Worm (Caenorhabditis elegans) whole organism, L4/young adult: ENCODE results near the gene sri-10.

ENCODE experiments used
- W03F9.2 ChIP-seq: fragments of 150-350 bp; optimal IDR thresholded peaks from 2 replicates; lab custom pipeline; 2014; ENCODE audit warnings: missing biosample characterization, missing genetic modification characterization
- dao-5 ChIP-seq: sonication (generic microtip); optimal IDR thresholded peaks from 2 replicates; lab custom pipeline; 2016; ENCODE audit warnings: missing genotype, missing genetic modification characterization, moderate library complexity, missing compliant biosample characterization
- him-1 ChIP-seq: sonication (generic microtip); optimal IDR thresholded peaks from 2 replicates; lab custom pipeline; 2016; ENCODE audit warnings: missing genotype, missing genetic modification reagents, missing genetic modification characterization, missing compliant biosample characterization

DNA sequence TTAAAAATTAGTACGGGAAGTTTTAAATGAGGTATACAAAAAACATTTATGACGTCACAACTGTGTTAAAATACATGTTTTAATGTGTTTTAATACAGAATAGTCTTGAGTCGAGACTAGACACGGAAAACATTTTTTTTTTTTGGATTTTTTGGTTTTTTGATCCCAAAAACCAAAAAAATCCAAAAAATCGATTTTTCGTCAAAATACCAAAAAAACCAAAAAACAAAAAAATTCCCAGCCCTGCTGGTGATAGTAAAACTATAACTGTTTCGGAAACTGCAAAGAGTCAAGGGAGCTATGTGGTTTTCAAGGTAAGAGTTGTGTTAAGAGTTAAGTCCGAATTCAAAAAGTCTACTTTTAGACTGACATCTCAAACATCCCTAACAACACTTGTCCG, 45.2 kb downstream of the sri-10 start, which contains the start of gene F11D11.4:
- no peak for TF ChIP-seq W03F9.2
- no peak for TF ChIP-seq him-1 (tag; lab: Kevin White, UChicago)
- TF ChIP-seq dao-5 (tag; lab: Kevin White, UChicago): no peak
